Fruit fly (Drosophila melanogaster) whole organism, embryonic: ENCODE measurements around the gene CG4020.

ENCODE experiments used
- Abd-B ChIP-seq: fragments of 200-800 bp; sonication (Bioruptor generic); optimal IDR thresholded peaks from 2 replicates; lab custom pipeline; 2018; ENCODE audit warnings: missing biosample characterization, mild to moderate bottlenecking, missing genetic modification characterization, moderate library complexity
- Ada2b ChIP-seq: fragments of 200-800 bp; sonication (Bioruptor generic); IDR thresholded peaks from 2 replicates; pipeline ENCODE4 v1.3.6; 2022; ENCODE audit warnings: missing biosample characterization, missing genetic modification characterization
- Asciz ChIP-seq: fragments of 200-800 bp; sonication (Bioruptor generic); optimal IDR thresholded peaks from 2 replicates; lab custom pipeline; 2017; ENCODE audit warnings: missing biosample characterization, mild to moderate bottlenecking, missing genetic modification characterization, missing genetic modification reagents
- CG10366 ChIP-seq: fragments of 200-800 bp; sonication (Bioruptor generic); IDR thresholded peaks from 2 replicates; pipeline ENCODE4 v1.3.6; 2022; ENCODE audit warnings: missing biosample characterization, missing genetic modification characterization
- CG10565 ChIP-seq: fragments of 200-800 bp; sonication (Bioruptor generic); optimal IDR thresholded peaks from 3 replicates; lab custom pipeline; 2016; ENCODE audit warnings: missing biosample characterization, mild to moderate bottlenecking, missing genetic modification characterization
- CG10654 ChIP-seq: fragments of 200-800 bp; sonication (Bioruptor generic); optimal IDR thresholded peaks from 2 replicates; lab custom pipeline; 2016; ENCODE audit warnings: missing biosample characterization, missing genetic modification characterization
- CG11398 ChIP-seq: fragments of 200-800 bp; sonication (Bioruptor generic); optimal IDR thresholded peaks from 2 replicates; lab custom pipeline; 2016; ENCODE audit warnings: missing biosample characterization, missing genetic modification characterization
- CG13287 ChIP-seq: fragments of 200-800 bp; sonication (Bioruptor generic); IDR thresholded peaks from 2 replicates; pipeline ENCODE4 v1.3.6; 2022; ENCODE audit warnings: missing biosample characterization, missing genetic modification characterization; ENCODE audit not compliant: partially characterized antibody
- CG14710 ChIP-seq: fragments of 200-800 bp; sonication (Bioruptor generic); optimal IDR thresholded peaks from 3 replicates; lab custom pipeline; 2019; ENCODE audit warnings: missing biosample characterization, mild to moderate bottlenecking, missing genetic modification characterization, moderate library complexity
- CG15514 ChIP-seq: fragments of 200-800 bp; sonication (Bioruptor generic); optimal IDR thresholded peaks from 3 replicates; lab custom pipeline; 2017; ENCODE audit warnings: missing biosample characterization, missing genetic modification characterization, mild to moderate bottlenecking, moderate library complexity, missing genetic modification reagents
- CG30403 ChIP-seq: fragments of 200-800 bp; sonication (Bioruptor generic); optimal IDR thresholded peaks from 3 replicates; lab custom pipeline; 2016; ENCODE audit warnings: missing biosample characterization, missing genetic modification characterization
- CG31365 ChIP-seq: fragments of 200-800 bp; sonication (Bioruptor generic); optimal IDR thresholded peaks from 2 replicates; lab custom pipeline; 2018; ENCODE audit warnings: missing biosample characterization, mild to moderate bottlenecking, missing genetic modification characterization
- CG32772 ChIP-seq: fragments of 200-800 bp; sonication (Bioruptor generic); IDR thresholded peaks from 2 replicates; pipeline ENCODE4 v1.3.6; 2022; ENCODE audit warnings: missing biosample characterization, missing genetic modification characterization
- CG3995 ChIP-seq: fragments of 200-800 bp; sonication (Bioruptor generic); optimal IDR thresholded peaks from 3 replicates; lab custom pipeline; 2016; ENCODE audit warnings: missing biosample characterization, missing genetic modification characterization
- CG43689 ChIP-seq: fragments of 200-800 bp; sonication (Bioruptor generic); IDR thresholded peaks from 2 replicates; pipeline ENCODE4 v1.3.6; 2022; ENCODE audit warnings: missing biosample characterization, missing genetic modification characterization
- CG4617 ChIP-seq: fragments of 200-800 bp; sonication (Bioruptor generic); optimal IDR thresholded peaks from 3 replicates; lab custom pipeline; 2016; ENCODE audit warnings: missing biosample characterization, missing genetic modification characterization, borderline replicate concordance
- CG5245 ChIP-seq: fragments of 200-800 bp; sonication (Bioruptor generic); optimal IDR thresholded peaks from 3 replicates; lab custom pipeline; 2016; ENCODE audit warnings: missing biosample characterization, missing genetic modification characterization
- CG8478 ChIP-seq: fragments of >200 bp; optimal IDR thresholded peaks from 2 replicates; lab custom pipeline; 2018
- CG9727 ChIP-seq: fragments of 200-800 bp; sonication (Bioruptor generic); optimal IDR thresholded peaks from 3 replicates; lab custom pipeline; 2017; ENCODE audit warnings: missing biosample characterization, mild to moderate bottlenecking, missing genetic modification characterization
- CG9817 ChIP-seq: fragments of 200-800 bp; sonication (Bioruptor generic); optimal IDR thresholded peaks from 2 replicates; lab custom pipeline; 2018; ENCODE audit warnings: missing biosample characterization, mild to moderate bottlenecking, missing genetic modification characterization, moderate library complexity
- CG9876 ChIP-seq: fragments of 200-800 bp; sonication (Bioruptor generic); optimal IDR thresholded peaks from 2 replicates; lab custom pipeline; 2016; ENCODE audit warnings: missing biosample characterization, missing genetic modification characterization
- Dll ChIP-seq: fragments of 200-800 bp; sonication (Bioruptor generic); IDR thresholded peaks from 4 replicates; pipeline ENCODE4 v1.3.6; 2022; ENCODE audit warnings: missing biosample characterization, missing genetic modification characterization; ENCODE audit not compliant: partially characterized antibody
- HLH54F ChIP-seq: fragments of 200-800 bp; sonication (Bioruptor generic); optimal IDR thresholded peaks from 3 replicates; lab custom pipeline; 2016; ENCODE audit warnings: missing biosample characterization, missing genetic modification characterization
- Hmx ChIP-seq: fragments of 200-800 bp; sonication (Bioruptor generic); optimal IDR thresholded peaks from 2 replicates; lab custom pipeline; 2016; ENCODE audit warnings: missing biosample characterization, missing genetic modification characterization
- Lim3 ChIP-seq: fragments of 200-800 bp; sonication (Bioruptor generic); IDR thresholded peaks from 2 replicates; pipeline ENCODE4 v1.3.6; 2022; ENCODE audit warnings: missing biosample characterization, missing genetic modification characterization
- Ptx1 ChIP-seq: fragments of 200-800 bp; sonication (Bioruptor generic); IDR thresholded peaks from 2 replicates; pipeline ENCODE4 v1.3.6; 2022; ENCODE audit warnings: missing biosample characterization, missing genetic modification characterization
- Scr ChIP-seq: fragments of 200-800 bp; sonication (Bioruptor generic); IDR thresholded peaks from 2 replicates; pipeline ENCODE4 v1.3.6; 2022; ENCODE audit warnings: missing biosample characterization, missing genetic modification characterization; ENCODE audit not compliant: partially characterized antibody
- Ssrp ChIP-seq: fragments of 200-800 bp; sonication (Bioruptor generic); optimal IDR thresholded peaks from 2 replicates; lab custom pipeline; 2018; ENCODE audit warnings: missing biosample characterization, mild to moderate bottlenecking, missing genetic modification characterization, moderate library complexity
- Stat92E ChIP-seq, 3 experiments: fragments of >200 bp in 2 of 3; fragments of 200-800 bp in 1 of 3; sonication (Bioruptor generic) in 1 of 3; optimal IDR thresholded peaks; 2 replicates each; lab custom pipeline; 2017 to 2019; ENCODE audit warnings: missing biosample characterization in 3 of 3, missing genetic modification characterization in 3 of 3, mild to moderate bottlenecking in 1 of 3, moderate library complexity in 1 of 3
- Usf ChIP-seq: fragments of 200-800 bp; sonication (Bioruptor generic); optimal IDR thresholded peaks from 2 replicates; lab custom pipeline; 2017; ENCODE audit warnings: missing genotype, missing biosample characterization, missing genetic modification characterization
- bsh ChIP-seq, 2 experiments: fragments of 200-800 bp; sonication (Bioruptor generic); optimal IDR thresholded peaks; 2 replicates each; lab custom pipeline; 2017 to 2018; ENCODE audit warnings: mild to moderate bottlenecking in 2 of 2, missing biosample characterization in 2 of 2, missing genetic modification characterization in 2 of 2, moderate library complexity in 1 of 2
- cg ChIP-seq: fragments of 200-800 bp; sonication (Bioruptor generic); optimal IDR thresholded peaks from 3 replicates; lab custom pipeline; 2019; ENCODE audit warnings: missing biosample characterization, mild to moderate bottlenecking, missing genetic modification characterization, moderate library complexity
- crp ChIP-seq, 2 experiments: fragments of 200-800 bp; sonication (Bioruptor generic); optimal IDR thresholded peaks; 2 replicates in 1 of 2; 3 replicates in 1 of 2; lab custom pipeline; 2017; ENCODE audit warnings: missing biosample characterization in 2 of 2, missing genetic modification characterization in 2 of 2, mild to moderate bottlenecking in 1 of 2, moderate library complexity in 1 of 2
- esg ChIP-seq: fragments of 200-800 bp; sonication (Bioruptor generic); conservative IDR thresholded peaks from 2 replicates; pipeline ENCODE4 v1.3.6; 2022; ENCODE audit warnings: missing biosample characterization, missing genetic modification characterization
- gce ChIP-seq: fragments of 200-800 bp; sonication (Bioruptor generic); IDR thresholded peaks from 3 replicates; pipeline ENCODE4 v1.3.6; 2022; ENCODE audit warnings: missing biosample characterization, missing genetic modification characterization
- gem ChIP-seq: fragments of 200-800 bp; sonication (Bioruptor generic); optimal IDR thresholded peaks from 2 replicates; lab custom pipeline; 2019; ENCODE audit warnings: missing biosample characterization, mild to moderate bottlenecking, missing genetic modification characterization, moderate library complexity
- ken ChIP-seq: fragments of 200-800 bp; sonication (Bioruptor generic); IDR thresholded peaks from 3 replicates; pipeline ENCODE4 v1.3.6; 2022; ENCODE audit warnings: missing biosample characterization, missing genetic modification characterization
- kni ChIP-seq: fragments of 200-800 bp; sonication (Bioruptor generic); optimal IDR thresholded peaks from 3 replicates; lab custom pipeline; 2017; ENCODE audit warnings: mild to moderate bottlenecking, missing biosample characterization, missing genetic modification reagents, missing genetic modification characterization
- mirr ChIP-seq: fragments of 200-800 bp; sonication (Bioruptor generic); optimal IDR thresholded peaks from 3 replicates; lab custom pipeline; 2018; ENCODE audit warnings: missing biosample characterization, mild to moderate bottlenecking, missing genetic modification characterization
- oc ChIP-seq: fragments of 200-800 bp; sonication (Bioruptor generic); optimal IDR thresholded peaks from 2 replicates; lab custom pipeline; 2018; ENCODE audit warnings: missing biosample characterization, mild to moderate bottlenecking, missing genetic modification characterization, moderate library complexity
- phol ChIP-seq: fragments of 200-800 bp; sonication (Bioruptor generic); optimal IDR thresholded peaks from 3 replicates; lab custom pipeline; 2018; ENCODE audit warnings: missing biosample characterization, mild to moderate bottlenecking, missing genetic modification characterization, moderate library complexity
- pros ChIP-seq: fragments of 200-800 bp; sonication (Bioruptor generic); optimal IDR thresholded peaks from 3 replicates; lab custom pipeline; 2019; ENCODE audit warnings: missing biosample characterization, mild to moderate bottlenecking, missing genetic modification characterization, moderate library complexity
- repo ChIP-seq: fragments of 200-800 bp; sonication (Bioruptor generic); optimal IDR thresholded peaks from 2 replicates; lab custom pipeline; 2016; ENCODE audit warnings: missing biosample characterization, missing genetic modification characterization
- ro ChIP-seq: fragments of 200-800 bp; sonication (Bioruptor generic); IDR thresholded peaks from 2 replicates; pipeline ENCODE4 v1.3.6; 2022; ENCODE audit warnings: missing biosample characterization, missing genetic modification characterization
- sens-2 ChIP-seq: fragments of 200-800 bp; sonication (Bioruptor generic); IDR thresholded peaks from 2 replicates; pipeline ENCODE4 v1.3.6; 2022; ENCODE audit warnings: missing biosample characterization, missing genetic modification characterization
- tgo ChIP-seq: fragments of 200-800 bp; sonication (Bioruptor generic); IDR thresholded peaks from 3 replicates; pipeline ENCODE4 v1.3.6; 2022; ENCODE audit warnings: missing biosample characterization, missing genetic modification characterization
- twi ChIP-seq: fragments of 200-800 bp; optimal IDR thresholded peaks from 2 replicates; lab custom pipeline; 2019; ENCODE audit warnings: missing biosample characterization, mild to moderate bottlenecking, missing genetic modification characterization, moderate library complexity
- tx ChIP-seq: fragments of 200-800 bp; sonication (Bioruptor generic); optimal IDR thresholded peaks from 2 replicates; lab custom pipeline; 2016; ENCODE audit warnings: missing biosample characterization, missing genetic modification characterization

The CG4020 gene

dm6 chrX:5894529-5895487, 10.7 kb upstream of the CG4020 start (continued):
- TF ChIP-seq CG4617 (GFP tag; lab: Kevin White, UChicago) (no peak), CG10654 (GFP tag; lab: Kevin White, UChicago) (no peak), ken (GFP tag; lab: Robert Waterston, UW) (no peak), CG13287 (GFP tag; lab: Robert Waterston, UW) (no peak), repo (GFP tag; lab: Kevin White, UChicago) (peak; percentile 15), sens-2 (no peak), CG9876 (GFP tag; lab: Kevin White, UChicago) (no peak), Dll (GFP tag; lab: Robert Waterston, UW) (no peak), Ssrp (tag; lab: Kevin White, UChicago) (peak; percentile 34), tgo (GFP tag; lab: Robert Waterston, UW) (no peak), CG32772 (GFP tag; lab: Robert Waterston, UW) (no peak), CG9817 (tag; lab: Kevin White, UChicago) (peak; percentile 10), CG9727 (GFP tag; lab: Kevin White, UChicago) (no peak), Abd-B (GFP tag; lab: Kevin White, UChicago) (no peak), pros (GFP tag; lab: Kevin White, UChicago) (peak; percentile 84), Hmx (GFP tag; lab: Kevin White, UChicago) (no peak), tx (GFP tag; lab: Kevin White, UChicago) (no peak), CG14710 (tag; lab: Kevin White, UChicago) (peak; percentile 15), bsh (GFP tag; optimal IDR thresholded peaks at IDR 0.05; lab: Kevin White, UChicago) (peak in 1 of 2 experiments; percentile 48), crp (GFP tag; optimal IDR thresholded peaks at IDR 0.05; lab: Kevin White, UChicago) (peak in 1 of 2 experiments; percentile 32), twi (tag; lab: Kevin White, UChicago) (peak; percentile 83), ro (GFP tag; lab: Robert Waterston, UW) (no peak), CG11398 (GFP tag; lab: Kevin White, UChicago) (no peak), Ada2b (GFP tag; lab: Robert Waterston, UW) (no peak), CG10366 (GFP tag; lab: Robert Waterston, UW) (no peak), Scr (no peak), Lim3 (GFP tag; lab: Robert Waterston, UW) (no peak), Usf (GFP tag; lab: Kevin White, UChicago) (no peak), esg (GFP tag; lab: Robert Waterston, UW) (no peak), CG10565 (GFP tag; lab: Kevin White, UChicago) (no peak), oc (tag; lab: Kevin White, UChicago) (no peak), HLH54F (GFP tag; lab: Kevin White, UChicago) (no peak), CG43689 (no peak), CG8478 (lab: Kevin White, UChicago) (no peak), CG5245 (no peak), CG15514 (GFP tag; lab: Kevin White, UChicago) (no peak), gem (tag; lab: Kevin White, UChicago) (peak; percentile 60), Stat92E (GFP tag; optimal IDR thresholded peaks at IDR 0.05; lab: Kevin White, UChicago) (no peak), mirr (no peak), kni (GFP tag; lab: Kevin White, UChicago) (peak; percentile 38), CG3995 (GFP tag; lab: Kevin White, UChicago) (no peak), Asciz (GFP tag; lab: Kevin White, UChicago) (no peak), gce (GFP tag; lab: Robert Waterston, UW) (no peak), CG30403 (GFP tag; lab: Kevin White, UChicago) (no peak), phol (tag; lab: Kevin White, UChicago) (peak; percentile 30), Ptx1 (GFP tag; lab: Robert Waterston, UW) (no peak), cg (peak; percentile 68), CG31365 (tag; lab: Kevin White, UChicago) (no peak)
